Worm (Caenorhabditis elegans): ENCODE results near the gene asp-17.
"Not testable (repeated sequence)": the region's sequence is repeated elsewhere in the genome, so short reads cannot be mapped to it uniquely, and the experiment has no call there.

DNA sequence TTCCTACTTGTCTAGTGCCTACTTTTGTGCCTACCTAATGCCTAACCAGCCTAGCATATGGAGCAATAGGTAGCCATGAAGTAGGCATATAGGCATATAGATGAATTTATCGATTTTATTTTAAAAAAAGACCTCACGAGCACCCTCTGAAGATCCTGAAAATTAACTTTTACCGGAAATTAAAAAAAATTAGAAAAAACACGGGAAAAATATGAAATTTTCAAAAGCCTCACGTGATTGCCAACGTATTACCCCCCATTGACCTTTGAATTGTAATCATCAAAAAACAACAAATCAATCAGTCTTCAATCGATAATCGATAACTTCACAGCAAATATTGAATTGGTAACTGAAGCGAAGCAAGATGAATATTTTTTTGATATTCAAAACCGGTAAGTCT, 22.8 kb downstream of the asp-17 start, which contains the start of gene Y39B6A.30:
- TF ChIP-seq skn-1, elt-3 (tag; optimal IDR thresholded peaks at IDR 0.05): not testable (repeated sequence)
